Worm (Caenorhabditis elegans) whole organism, midembryonic: Measurements from ENCODE around the gene nas-32.

ENCODE experiments used
- cog-1 ChIP-seq: sonication (generic microtip); optimal IDR thresholded peaks from 2 replicates; lab custom pipeline; 2016; ENCODE audit warnings: missing genetic modification characterization, missing compliant biosample characterization
- flt-1 ChIP-seq: fragments of 200-800 bp; sonication (Bioruptor generic); IDR thresholded peaks from 2 replicates; pipeline ENCODE4 v1.3.6; 2022; ENCODE audit warnings: missing genetic modification characterization, missing compliant biosample characterization

DNA sequence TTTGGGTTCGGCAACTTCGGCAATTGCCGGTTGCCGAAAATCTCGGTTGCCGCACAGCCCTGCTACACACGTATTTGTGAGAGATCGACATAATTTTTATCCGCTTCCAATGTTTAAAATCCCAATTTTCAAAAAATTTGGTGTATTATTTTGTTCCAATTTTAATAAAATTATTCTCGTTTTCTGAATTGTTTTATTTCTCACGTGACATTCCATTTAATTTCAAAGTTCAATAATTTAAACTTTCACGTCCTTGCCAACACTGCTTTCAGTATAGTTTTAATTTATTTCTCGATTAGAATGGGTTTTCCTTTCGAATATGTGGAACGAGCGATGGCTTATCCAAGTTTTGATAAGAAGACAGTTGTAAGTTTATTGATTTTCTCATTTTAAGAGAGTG lies 42.4 kb downstream of the nas-32 start, which contains the start of gene K09C6.2:
- TF ChIP-seq flt-1 (no peak), cog-1 (tag; lab: Kevin White, UChicago) (no peak)
